Fruit fly (Drosophila melanogaster): ENCODE measurements around the gene CG2217.
A peak's percentile ranks its signal among the peaks of the same experiment; 100 is the strongest.

CG2217 gene

DNA sequence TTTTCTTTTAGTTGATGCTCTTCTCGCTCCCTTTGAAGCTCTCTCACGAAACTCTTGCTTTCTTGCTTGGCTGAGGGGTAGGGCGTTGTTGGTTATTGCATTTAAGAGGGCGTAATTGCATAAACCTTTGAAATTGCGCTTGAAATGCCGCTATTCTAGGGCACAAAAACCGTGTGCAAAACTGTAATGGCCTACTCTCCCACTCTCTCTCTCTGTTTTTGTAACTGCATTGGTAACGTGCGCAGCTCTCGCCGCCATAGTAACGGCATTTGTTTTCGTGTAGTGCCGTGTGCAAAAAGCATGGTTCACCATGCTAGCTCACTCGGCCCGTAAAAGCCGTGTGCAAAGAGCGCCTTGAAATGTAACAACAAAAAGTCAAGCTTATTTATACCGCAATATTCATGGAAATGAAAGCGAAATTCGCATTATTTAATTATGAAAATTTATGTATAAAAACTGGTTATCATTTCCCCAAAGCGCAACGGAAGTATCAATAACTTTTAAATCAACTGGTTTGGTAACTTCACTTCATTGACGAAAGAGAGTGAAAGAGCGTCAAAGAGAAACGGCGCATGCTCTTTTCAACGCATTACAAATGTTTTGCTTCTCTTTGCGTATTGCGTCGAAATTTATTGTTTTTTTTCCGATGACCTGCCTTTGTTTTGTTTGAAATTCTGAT is 35.9 kb downstream of the CG2217 start (continued):
- TF ChIP-seq Dfd (GFP tag; optimal IDR thresholded peaks at IDR 0.05) (no peak), CG31224 (GFP tag; IDR thresholded peaks at IDR 0.05) (no peak), CG4360 (GFP tag; IDR thresholded peaks at IDR 0.05) (0 out of 2 replicates have a peak, but pooled peaks have one; percentile 28), CG2199 (GFP tag; IDR thresholded peaks at IDR 0.05) (peak; percentile 67; the same call in 2 of the 3 replicates), eve (GFP tag; optimal IDR thresholded peaks at IDR 0.05) (peak in 1 of 2 experiments; percentile 68), CG7271 (tag; optimal IDR thresholded peaks at IDR 0.05) (no peak), bowl (GFP tag; IDR thresholded peaks at IDR 0.05) (no peak), CG12104 (GFP tag; optimal IDR thresholded peaks at IDR 0.05) (no peak), nom (GFP tag; optimal IDR thresholded peaks at IDR 0.05) (peak; percentile 57), CG13287 (GFP tag; IDR thresholded peaks at IDR 0.05; ENCODE audit: partially characterized antibody) (peak; percentile 20; the same call in 1 of the 2 replicates), NFAT (GFP tag; IDR thresholded peaks at IDR 0.05) (no peak), Hsf (GFP tag; optimal IDR thresholded peaks at IDR 0.05) (no peak), HLHmδ (GFP tag; optimal IDR thresholded peaks at IDR 0.05) (no peak), dm (GFP tag; optimal IDR thresholded peaks at IDR 0.05) (peak; percentile 12), al (GFP tag; IDR thresholded peaks at IDR 0.05) (no peak), CG1024 (GFP tag; IDR thresholded peaks at IDR 0.05) (no peak), peb (GFP tag; IDR thresholded peaks at IDR 0.05) (no peak), dan (GFP tag; IDR thresholded peaks at IDR 0.05) (no peak), CG8924 (tag; optimal IDR thresholded peaks at IDR 0.05) (peak; percentile 0), insv (GFP tag; optimal IDR thresholded peaks at IDR 0.05) (no peak), CG17361 (GFP tag; IDR thresholded peaks at IDR 0.05) (no peak), sqz (GFP tag; optimal IDR thresholded peaks at IDR 0.05) (no peak), pum (GFP tag; optimal IDR thresholded peaks at IDR 0.05) (no peak), sima (GFP tag; optimal IDR thresholded peaks at IDR 0.05) (no peak), CG9215 (GFP tag; IDR thresholded peaks at IDR 0.05) (no peak), Scr (GFP tag; IDR thresholded peaks at IDR 0.05; ENCODE audit: partially characterized antibody) (no peak), CG1602 (GFP tag; optimal IDR thresholded peaks at IDR 0.05) (no peak), Meics (GFP tag; optimal IDR thresholded peaks at IDR 0.05) (no peak), so (GFP tag; IDR thresholded peaks at IDR 0.05) (peak; percentile 16; the same call in 1 of the 3 replicates), Mad (GFP tag; optimal IDR thresholded peaks at IDR 0.05) (no peak), hb (GFP tag; IDR thresholded peaks at IDR 0.05; ENCODE audit: partially characterized antibody) (no peak), bbx (GFP tag; IDR thresholded peaks at IDR 0.05; ENCODE audit: partially characterized antibody) (no peak), Fer2 (tag; optimal IDR thresholded peaks at IDR 0.05) (no peak), CG17186 (GFP tag; optimal IDR thresholded peaks at IDR 0.05) (no peak), CG34224 (GFP tag; IDR thresholded peaks at IDR 0.05; ENCODE audit: partially characterized antibody) (0 out of 3 replicates have a peak, but pooled peaks have one; percentile 24), salm (tag; optimal IDR thresholded peaks at IDR 0.05) (no peak), CG8290 (GFP tag; optimal IDR thresholded peaks at IDR 0.05) (no peak), CG8290 (tag; optimal IDR thresholded peaks at IDR 0.05) (peak in 1 of 2 experiments; percentile 26), klu (GFP tag; IDR thresholded peaks at IDR 0.05) (no peak), gt (GFP tag; IDR thresholded peaks at IDR 0.05) (no peak), Bdp1 (GFP tag; optimal IDR thresholded peaks at IDR 0.05) (no peak), fru (optimal IDR thresholded peaks at IDR 0.05) (no peak), D (optimal IDR thresholded peaks at IDR 0.05) (no peak), D (GFP tag; optimal IDR thresholded peaks at IDR 0.05) (no peak), CG1832 (GFP tag; optimal IDR thresholded peaks at IDR 0.05) (no peak), CG14441 (GFP tag; IDR thresholded peaks at IDR 0.05) (no peak), CG13123 (GFP tag; optimal IDR thresholded peaks at IDR 0.05) (no peak), Poxn (GFP tag; IDR thresholded peaks at IDR 0.05) (no peak), shn (GFP tag; optimal IDR thresholded peaks at IDR 0.05) (no peak), HLH4C (GFP tag; IDR thresholded peaks at IDR 0.05; ENCODE audit: partially characterized antibody) (no peak), lbe (GFP tag; optimal IDR thresholded peaks at IDR 0.05) (peak; percentile 5), CG10321 (GFP tag; IDR thresholded peaks at IDR 0.05) (no peak)
